Worm (Caenorhabditis elegans): Measurements from ENCODE around the gene srh-28.

srh-28 gene

ce11 chrV:6792973-6793372, 17.4 kb upstream of the srh-28 start (continued):
- TF ChIP-seq dpl-1 (GFP tag; optimal IDR thresholded peaks at IDR 0.05): peak; percentile 29
- TF ChIP-seq efl-1 (GFP tag; optimal IDR thresholded peaks at IDR 0.05): peak; percentile 80
- no peak for TF ChIP-seq egl-44 (GFP tag; IDR thresholded peaks at IDR 0.05)
- no peak for TF ChIP-seq tbp1 (GFP tag; optimal IDR thresholded peaks at IDR 0.05)
- TF ChIP-seq T07F8.4 (tag; optimal IDR thresholded peaks at IDR 0.05): no peak
- no peak for TF ChIP-seq rec-8 (tag; optimal IDR thresholded peaks at IDR 0.05)
- no peak for TF ChIP-seq hlh-26 (GFP tag; conservative IDR thresholded peaks at IDR 0.05)
- no peak for TF ChIP-seq Y67H2A.10 (GFP tag; conservative IDR thresholded peaks at IDR 0.05)
- TF ChIP-seq die-1 (tag; optimal IDR thresholded peaks at IDR 0.05): no peak
- TF ChIP-seq unc-130 (GFP tag; optimal IDR thresholded peaks at IDR 0.05): no peak
- peak; percentile 53; the same call in 1 of the 2 replicates for TF ChIP-seq madf-6 (GFP tag; IDR thresholded peaks at IDR 0.05)

- TF ChIP-seq F55B11.4 (tag; optimal IDR thresholded peaks at IDR 0.05; ENCODE audit: borderline replicate concordance, insufficient read depth) (no peak), athp-1 (tag; optimal IDR thresholded peaks at IDR 0.05) (no peak)
These were observed 17.0 kb upstream of the srh-28 start, which contains the start of gene gck-2 for ce11 chrV:6792565-6792964. TSS of gene gck-2 (minus strand) at chrV:6792665.

ce11 chrV:6787906-6788430, 12.4 kb upstream of the srh-28 start, which contains the start of gene ZC404.2:
TSS of gene ZC404.2 (plus strand) at chrV:6787952.
- 0 out of 2 replicates have a peak, but pooled peaks have one; percentile 13 for TF ChIP-seq hmg-1.2 (GFP tag; IDR thresholded peaks at IDR 0.05)
- TF ChIP-seq cebp-1 (GFP tag; IDR thresholded peaks at IDR 0.05): no peak
- TF ChIP-seq cebp-1 (tag; optimal IDR thresholded peaks at IDR 0.05): peak; percentile 10
- 0 out of 2 replicates have a peak, but pooled peaks have one; percentile 51 for TF ChIP-seq Y53G8AR.9 (GFP tag; conservative IDR thresholded peaks at IDR 0.05)
- TF ChIP-seq ekl-4 (GFP tag; IDR thresholded peaks at IDR 0.05): 0 out of 2 replicates have a peak, but pooled peaks have one; percentile 14
- TF ChIP-seq ceh-91 (GFP tag; IDR thresholded peaks at IDR 0.05): peak; percentile 34; the same call in 1 of the 2 replicates
- TF ChIP-seq F52B5.7 (tag; optimal IDR thresholded peaks at IDR 0.05): peak; percentile 36
- TF ChIP-seq tbx-9 (tag; optimal IDR thresholded peaks at IDR 0.05; ENCODE audit: borderline replicate concordance): no peak
- TF ChIP-seq attf-5 (GFP tag; optimal IDR thresholded peaks at IDR 0.05): no peak
- TF ChIP-seq lir-1 (GFP tag; conservative IDR thresholded peaks at IDR 0.05): no peak
- no peak for TF ChIP-seq zfh-2 (GFP tag; conservative IDR thresholded peaks at IDR 0.05)
- no peak for TF ChIP-seq hlh-26 (GFP tag; conservative IDR thresholded peaks at IDR 0.05)
- peak; percentile 30; the same call in 1 of the 2 replicates for TF ChIP-seq mcd-1 (GFP tag; IDR thresholded peaks at IDR 0.05)
- no peak for TF ChIP-seq let-526 (GFP tag; IDR thresholded peaks at IDR 0.05)
- no peak for TF ChIP-seq hsf-1 (GFP tag; IDR thresholded peaks at IDR 0.05)
- TF ChIP-seq ZK185.1 (tag; optimal IDR thresholded peaks at IDR 0.05; ENCODE audit: poor library complexity, severe bottlenecking): no peak
- TF ChIP-seq mel-28 (tag; optimal IDR thresholded peaks at IDR 0.05; ENCODE audit: borderline replicate concordance): no peak

- TF ChIP-seq rcor-1 (GFP tag; IDR thresholded peaks at IDR 0.05) (0 out of 2 replicates have a peak, but pooled peaks have one; percentile 49), pha-4 (tag; optimal IDR thresholded peaks at IDR 0.05) (no peak), B0261.1 (tag; optimal IDR thresholded peaks at IDR 0.05) (no peak), snpc-1.3 (tag; optimal IDR thresholded peaks at IDR 0.05; ENCODE audit: insufficient read depth) (peak; percentile 27), F33H1.4 (GFP tag; IDR thresholded peaks at IDR 0.05) (peak; percentile 72), F57A8.1 (GFP tag; optimal IDR thresholded peaks at IDR 0.05) (no peak), rpc-1 (optimal IDR thresholded peaks at IDR 0.05) (peak; percentile 48), rpc-1 (tag; optimal IDR thresholded peaks at IDR 0.05) (no peak), ztf-18 (tag; optimal IDR thresholded peaks at IDR 0.05) (peak; percentile 17), D2030.7 (GFP tag; IDR thresholded peaks at IDR 0.05) (peak; percentile 92), lir-1 (GFP tag; conservative IDR thresholded peaks at IDR 0.05) (peak; percentile 43; the same call in 1 of the 2 replicates), ceh-27 (GFP tag; optimal IDR thresholded peaks at IDR 0.05) (peak; percentile 28), tbp1 (GFP tag; optimal IDR thresholded peaks at IDR 0.05) (peak; percentile 41), Y95B8A.8 (GFP tag; IDR thresholded peaks at IDR 0.05) (0 out of 2 replicates have a peak, but pooled peaks have one; percentile 14), madf-10 (tag; optimal IDR thresholded peaks at IDR 0.05) (no peak), madf-3 (GFP tag; IDR thresholded peaks at IDR 0.05) (peak; percentile 28; the same call in 1 of the 2 replicates)
These were observed 9.4 kb upstream of the srh-28 start, which contains the start of the genes spn-4 and spe-39 for ce11 chrV:6784853-6785492. TSS of gene spn-4 (minus strand) at chrV:6784903. TSS of gene spe-39 (plus strand) at chrV:6785451.
